Worm (Caenorhabditis elegans) whole organism, midembryonic: ENCODE results near the gene zag-1.

Source experiments
- T22C8.4 ChIP-seq: fragments of 200-800 bp; sonication (Bioruptor generic); IDR thresholded peaks from 2 replicates; pipeline ENCODE4 v1.3.6; 2022; ENCODE audit warnings: missing genetic modification characterization, missing compliant biosample characterization
- cog-1 ChIP-seq: sonication (generic microtip); optimal IDR thresholded peaks from 2 replicates; lab custom pipeline; 2016; ENCODE audit warnings: missing genetic modification characterization, missing compliant biosample characterization
- flt-1 ChIP-seq: fragments of 200-800 bp; sonication (Bioruptor generic); IDR thresholded peaks from 2 replicates; pipeline ENCODE4 v1.3.6; 2022; ENCODE audit warnings: missing genetic modification characterization, missing compliant biosample characterization
- klf-2 ChIP-seq: fragments of 200-800 bp; sonication (Bioruptor generic); conservative IDR thresholded peaks from 2 replicates; pipeline ENCODE4 v1.3.6; 2022; ENCODE audit warnings: missing genetic modification reagents, missing genetic modification characterization, missing compliant biosample characterization
- med-1 ChIP-seq: sonication (generic microtip); optimal IDR thresholded peaks from 2 replicates; lab custom pipeline; 2017; ENCODE audit warnings: missing genetic modification characterization, mild to moderate bottlenecking, missing compliant biosample characterization, antibody characterized with exemption, missing genetic modification reagents; ENCODE audit not compliant: insufficient read depth
- ref-1 ChIP-seq: fragments of 200-800 bp; sonication (Bioruptor generic); conservative IDR thresholded peaks from 2 replicates; pipeline ENCODE4 v1.3.6; 2022; ENCODE audit warnings: missing genetic modification reagents, missing genetic modification characterization, missing compliant biosample characterization
- tab-1 ChIP-seq: fragments of 200-800 bp; sonication (Bioruptor generic); IDR thresholded peaks from 2 replicates; pipeline ENCODE4 v1.3.6; 2022; ENCODE audit warnings: missing genetic modification characterization, missing compliant biosample characterization
- ztf-23 ChIP-seq: fragments of 200-800 bp; sonication (Bioruptor generic); IDR thresholded peaks from 2 replicates; pipeline ENCODE4 v1.3.6; 2022; ENCODE audit warnings: missing genetic modification reagents, missing genetic modification characterization, missing compliant biosample characterization
- ztf-29 ChIP-seq: fragments of 200-800 bp; sonication (Bioruptor generic); IDR thresholded peaks from 2 replicates; pipeline ENCODE4 v1.3.6; 2022; ENCODE audit warnings: missing genetic modification reagents, missing genetic modification characterization, missing compliant biosample characterization

zag-1 gene

ce11 chrIV:3854606-3855005, 1.0 kb upstream of the zag-1 start:
- TF ChIP-seq ref-1 (GFP tag; lab: Robert Waterston, UW) (no peak), cog-1 (tag; lab: Kevin White, UChicago) (no peak), ztf-23 (GFP tag; lab: Robert Waterston, UW) (0 out of 2 replicates have a peak, but pooled peaks have one; percentile 28), T22C8.4 (no peak)

DNA sequence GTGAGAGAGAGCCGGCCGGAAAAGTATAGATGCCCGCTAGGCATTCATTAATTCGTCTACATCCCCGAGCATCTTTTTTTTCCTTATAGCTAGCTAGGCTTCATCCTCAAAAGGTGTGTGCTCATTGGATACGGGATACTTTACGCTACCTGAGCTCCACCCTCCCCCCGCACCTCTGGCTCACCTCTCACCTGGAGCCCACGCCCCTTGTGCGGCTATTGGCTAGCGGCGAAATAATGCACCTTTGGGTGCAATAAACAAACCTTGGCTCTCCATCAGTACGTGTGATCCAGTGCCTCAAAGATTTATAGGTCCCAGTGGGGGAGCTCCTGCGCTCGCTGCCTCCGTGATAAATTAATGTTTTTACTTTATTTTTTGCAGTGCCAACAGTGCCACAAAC, 547 bp downstream of the zag-1 start:
- TF ChIP-seq med-1 (no peak), tab-1 (GFP tag; lab: Robert Waterston, UW) (no peak), klf-2 (no peak), cog-1 (tag; lab: Kevin White, UChicago) (no peak), ref-1 (GFP tag; lab: Robert Waterston, UW) (no peak), T22C8.4 (no peak), ztf-23 (GFP tag; lab: Robert Waterston, UW) (no peak), flt-1 (GFP tag; lab: Robert Waterston, UW) (no peak), ztf-29 (no peak)

- TF ChIP-seq ref-1 (GFP tag; lab: Robert Waterston, UW) = no peak
- no peak for TF ChIP-seq ztf-23 (GFP tag; lab: Robert Waterston, UW)
- TF ChIP-seq tab-1 (GFP tag; lab: Robert Waterston, UW) = no peak
- TF ChIP-seq ztf-29 = no peak
- TF ChIP-seq cog-1 (tag; lab: Kevin White, UChicago) = no peak
- no peak for TF ChIP-seq klf-2
- no peak for TF ChIP-seq med-1
- no peak for TF ChIP-seq flt-1 (GFP tag; lab: Robert Waterston, UW)
- no peak for TF ChIP-seq T22C8.4
Observed at ce11 chrIV:3857999-3858552, 2.4 kb downstream of the zag-1 start.

DNA sequence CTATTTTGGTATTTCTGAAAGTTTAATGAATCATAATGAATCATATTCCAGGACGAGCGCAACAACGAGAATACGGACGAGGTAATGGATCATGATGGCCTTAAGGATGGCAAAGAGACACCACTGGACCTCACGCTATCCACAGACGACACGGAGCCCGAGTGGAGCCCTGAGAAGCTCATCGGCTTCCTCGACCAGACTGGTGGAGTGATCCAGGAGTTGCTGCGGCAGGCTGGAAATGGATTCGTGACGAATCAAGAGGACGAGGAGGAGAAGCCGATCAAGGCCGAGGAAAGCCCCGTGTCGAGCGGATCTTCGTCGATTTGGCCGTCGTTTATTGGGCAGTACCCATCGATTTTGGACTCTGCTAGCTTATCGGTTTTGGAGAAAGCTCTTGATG, 3.9 kb downstream of the zag-1 start:
- TF ChIP-seq klf-2 = no peak
- TF ChIP-seq T22C8.4 = no peak
- TF ChIP-seq flt-1 (GFP tag; lab: Robert Waterston, UW) = no peak
- no peak for TF ChIP-seq med-1
- no peak for TF ChIP-seq ztf-29
- TF ChIP-seq ztf-23 (GFP tag; lab: Robert Waterston, UW) = no peak
- no peak for TF ChIP-seq cog-1 (tag; lab: Kevin White, UChicago)
- no peak for TF ChIP-seq ref-1 (GFP tag; lab: Robert Waterston, UW)
- TF ChIP-seq tab-1 (GFP tag; lab: Robert Waterston, UW) = no peak

DNA sequence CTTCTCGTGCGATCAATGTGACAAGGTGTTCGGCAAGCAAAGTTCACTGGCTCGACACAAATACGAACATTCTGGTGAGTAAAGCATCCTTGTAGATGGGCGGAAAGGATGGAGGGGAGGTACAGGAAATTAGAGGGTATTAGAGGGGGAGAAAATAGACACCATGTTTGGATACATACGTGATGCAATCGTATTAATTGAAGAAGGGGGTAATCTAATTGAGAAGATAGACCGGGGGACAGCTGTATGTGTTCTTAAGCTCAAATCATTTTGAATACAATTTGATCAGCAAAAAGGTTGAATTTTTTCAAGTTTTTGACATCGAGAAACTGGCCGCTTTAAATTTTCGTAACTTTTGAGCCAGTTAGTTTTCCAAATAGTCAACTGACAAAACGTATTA, 4.8 kb downstream of the zag-1 start:
- no peak for TF ChIP-seq med-1
- no peak for TF ChIP-seq tab-1 (GFP tag; lab: Robert Waterston, UW)
- TF ChIP-seq flt-1 (GFP tag; lab: Robert Waterston, UW) = no peak
- TF ChIP-seq cog-1 (tag; lab: Kevin White, UChicago) = no peak
- TF ChIP-seq ref-1 (GFP tag; lab: Robert Waterston, UW) = no peak
- no peak for TF ChIP-seq T22C8.4
- TF ChIP-seq ztf-23 (GFP tag; lab: Robert Waterston, UW) = no peak
- no peak for TF ChIP-seq klf-2
- no peak for TF ChIP-seq ztf-29

ce11 chrIV:3862948-3863347, 7.3 kb downstream of the zag-1 start:
- TF ChIP-seq T22C8.4 (no peak), ref-1 (GFP tag; lab: Robert Waterston, UW) (no peak)

- TF ChIP-seq flt-1 (GFP tag; lab: Robert Waterston, UW) = no peak
- TF ChIP-seq cog-1 (tag; lab: Kevin White, UChicago) = no peak
- no peak for TF ChIP-seq tab-1 (GFP tag; lab: Robert Waterston, UW)
- no peak for TF ChIP-seq ref-1 (GFP tag; lab: Robert Waterston, UW)
- no peak for TF ChIP-seq klf-2
- TF ChIP-seq T22C8.4 = no peak
Observed at ce11 chrIV:3864944-3865343, 9.3 kb downstream of the zag-1 start, which contains the start of gene aat-8. TSS of gene aat-8 (minus strand) at chrIV:3865044.

DNA sequence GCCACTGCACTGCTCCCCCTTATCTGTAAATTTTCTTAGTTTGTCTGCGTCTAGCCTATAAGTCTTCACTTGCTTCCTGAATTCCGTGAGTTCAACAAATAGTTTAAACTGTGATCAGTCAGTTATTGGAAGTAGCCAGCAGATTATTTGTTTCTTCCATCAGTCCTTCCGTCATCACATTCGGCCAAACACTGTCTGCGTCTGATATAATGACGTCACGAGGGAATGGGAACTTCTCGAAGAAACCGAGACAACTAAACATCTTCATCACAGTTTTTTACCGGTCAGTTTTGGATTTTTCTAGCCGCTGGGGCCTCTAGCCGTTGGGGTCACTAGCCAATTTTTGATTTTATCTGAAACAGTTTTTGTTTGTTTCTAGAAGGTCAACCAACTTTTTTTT, 10.4 kb downstream of the zag-1 start:
- TF ChIP-seq flt-1 (GFP tag; lab: Robert Waterston, UW) = no peak
- no peak for TF ChIP-seq T22C8.4
- no peak for TF ChIP-seq tab-1 (GFP tag; lab: Robert Waterston, UW)
- TF ChIP-seq klf-2 = no peak
- no peak for TF ChIP-seq ztf-29
- TF ChIP-seq ztf-23 (GFP tag; lab: Robert Waterston, UW) = no peak
- TF ChIP-seq ref-1 (GFP tag; lab: Robert Waterston, UW) = no peak
- TF ChIP-seq med-1 = no peak
- no peak for TF ChIP-seq cog-1 (tag; lab: Kevin White, UChicago)

DNA sequence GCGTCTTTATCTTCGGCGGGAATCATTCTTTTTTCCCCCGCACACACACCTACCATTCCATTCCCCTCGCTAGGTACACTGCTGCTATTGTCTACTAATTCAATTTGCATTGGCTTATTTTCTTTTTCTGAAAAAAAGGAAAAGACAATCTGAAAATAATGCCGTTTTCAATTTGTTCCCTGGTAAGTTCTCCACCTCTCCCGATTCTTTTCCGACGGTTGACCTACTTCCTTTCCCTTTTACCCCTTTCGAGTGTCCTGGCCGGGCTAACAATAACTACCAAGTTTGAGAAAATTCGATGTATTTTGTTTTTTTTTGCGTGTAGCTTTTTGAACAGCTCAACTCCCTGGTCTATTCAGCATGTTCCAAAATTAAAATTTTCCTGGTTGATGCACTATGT, 11.6 kb downstream of the zag-1 start, which contains the start of gene F37C4.4:
Gene F37C4.4 (plus strand): TSS at position 58 of the 400 bp plus-strand sequence.
- TF ChIP-seq T22C8.4 (no peak), klf-2 (no peak), cog-1 (tag; lab: Kevin White, UChicago) (no peak), flt-1 (GFP tag; lab: Robert Waterston, UW) (no peak), ztf-23 (GFP tag; lab: Robert Waterston, UW) (no peak), tab-1 (GFP tag; lab: Robert Waterston, UW) (no peak), ztf-29 (no peak), med-1 (no peak), ref-1 (GFP tag; lab: Robert Waterston, UW) (no peak)

DNA sequence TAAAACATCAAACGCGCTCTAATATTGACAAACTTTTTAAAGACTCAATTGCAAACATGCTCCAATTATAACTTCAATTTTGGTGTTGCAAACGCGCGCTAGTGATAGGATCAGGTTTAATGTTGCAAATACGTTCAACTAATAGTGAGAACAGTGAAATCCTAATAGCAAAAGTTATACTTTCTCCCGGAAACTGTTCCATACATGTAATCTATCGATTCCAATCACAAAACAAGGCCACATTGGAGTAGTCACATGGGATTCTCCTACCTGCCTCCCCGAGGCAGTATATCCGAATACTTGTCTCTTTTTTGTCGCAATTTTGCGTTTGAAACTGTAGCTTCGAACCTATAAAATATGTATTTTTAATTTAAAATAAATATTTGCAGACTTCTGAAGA, 14.2 kb downstream of the zag-1 start:
- no peak for TF ChIP-seq ztf-29
- TF ChIP-seq tab-1 (GFP tag; lab: Robert Waterston, UW) = no peak
- TF ChIP-seq klf-2 = no peak
- TF ChIP-seq T22C8.4 = no peak
- no peak for TF ChIP-seq flt-1 (GFP tag; lab: Robert Waterston, UW)
- no peak for TF ChIP-seq ref-1 (GFP tag; lab: Robert Waterston, UW)
- no peak for TF ChIP-seq med-1
- no peak for TF ChIP-seq cog-1 (tag; lab: Kevin White, UChicago)
- TF ChIP-seq ztf-23 (GFP tag; lab: Robert Waterston, UW) = no peak

DNA sequence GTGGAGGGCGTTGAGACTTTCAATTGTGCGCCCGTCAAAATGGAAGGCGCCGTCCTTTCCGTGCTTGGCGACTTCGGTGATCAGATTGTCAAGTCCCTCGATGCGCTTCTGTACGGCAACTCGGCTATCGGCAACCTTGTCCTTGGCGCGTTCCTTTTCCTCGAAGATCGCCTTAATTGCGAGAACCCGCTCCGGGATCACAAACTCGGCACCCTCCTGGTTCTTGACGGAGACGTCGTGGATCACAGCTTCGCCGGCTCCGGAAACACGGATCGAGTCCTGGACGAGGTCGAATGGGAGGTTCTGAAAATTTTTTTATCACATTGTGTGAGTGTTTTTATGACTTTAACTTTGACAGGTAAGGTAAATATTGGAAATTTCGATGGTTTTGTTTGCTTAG, 17.6 kb downstream of the zag-1 start:
- TF ChIP-seq tab-1 (GFP tag; lab: Robert Waterston, UW) (no peak), flt-1 (GFP tag; lab: Robert Waterston, UW) (no peak), med-1 (no peak), klf-2 (no peak), cog-1 (tag; lab: Kevin White, UChicago) (no peak), ztf-29 (no peak), T22C8.4 (no peak), ref-1 (GFP tag; lab: Robert Waterston, UW) (no peak), ztf-23 (GFP tag; lab: Robert Waterston, UW) (no peak)
